Worm (Caenorhabditis elegans): ENCODE data around the gene nipa-1.

DNA sequence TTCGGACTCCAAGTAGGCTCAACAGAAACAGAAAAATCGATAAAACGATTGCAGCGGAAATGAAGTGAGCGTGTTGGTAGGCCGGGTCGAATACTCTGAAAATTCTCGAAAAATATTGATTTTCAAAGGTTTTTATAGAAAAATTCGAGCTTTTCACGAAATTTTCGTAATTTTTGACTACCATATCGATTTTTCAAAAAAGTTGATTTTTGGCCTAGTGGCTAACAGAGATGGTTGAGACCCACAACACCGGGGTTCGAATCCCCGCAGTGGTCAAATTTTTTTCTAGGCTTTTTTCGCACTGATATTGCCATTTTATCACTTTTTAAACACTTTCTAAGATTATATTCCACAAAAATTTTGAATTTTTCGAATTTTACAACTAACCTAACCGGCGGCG, 18.1 kb downstream of the nipa-1 start:
- no peak for TF ChIP-seq ama-1 (optimal IDR thresholded peaks at IDR 0.05)
- TF ChIP-seq xbp-1 (tag; optimal IDR thresholded peaks at IDR 0.05): no peak
- no peak for TF ChIP-seq hpl-2 (GFP tag; optimal IDR thresholded peaks at IDR 0.05)
- no peak for TF ChIP-seq unc-62 (GFP tag; optimal IDR thresholded peaks at IDR 0.05)
- TF ChIP-seq C04F5.9 (tag; optimal IDR thresholded peaks at IDR 0.05): no peak
- no peak for TF ChIP-seq dpl-1 (GFP tag; optimal IDR thresholded peaks at IDR 0.05)
- TF ChIP-seq aha-1 (tag; optimal IDR thresholded peaks at IDR 0.05): no peak
- no peak for TF ChIP-seq snpc-4 (tag; optimal IDR thresholded peaks at IDR 0.05)
- TF ChIP-seq fkh-10 (GFP tag; optimal IDR thresholded peaks at IDR 0.05): no peak

All from whole organism, L1 larva.